Fruit fly (Drosophila melanogaster) whole organism, embryonic: ENCODE results near the gene CG14787.
A peak's percentile ranks its signal among the peaks of the same experiment; 100 is the strongest.

Experiments
- Adf1 ChIP-seq: fragments of 200-800 bp; sonication (Bioruptor generic); IDR thresholded peaks from 2 replicates; pipeline ENCODE4 v1.3.6; 2022; ENCODE audit warnings: missing biosample characterization, missing genetic modification characterization
- Antp ChIP-seq: fragments of 200-800 bp; sonication (Bioruptor generic); optimal IDR thresholded peaks from 3 replicates; lab custom pipeline; 2016; ENCODE audit warnings: missing biosample characterization, missing genetic modification characterization
- Asciz ChIP-seq: fragments of 200-800 bp; sonication (Bioruptor generic); optimal IDR thresholded peaks from 2 replicates; lab custom pipeline; 2017; ENCODE audit warnings: missing biosample characterization, mild to moderate bottlenecking, missing genetic modification characterization, missing genetic modification reagents
- CG10431 ChIP-seq: fragments of 200-800 bp; sonication (Bioruptor generic); optimal IDR thresholded peaks from 3 replicates; lab custom pipeline; 2018; ENCODE audit warnings: missing biosample characterization, mild to moderate bottlenecking, missing genetic modification characterization
- CG13287 ChIP-seq: fragments of 200-800 bp; sonication (Bioruptor generic); IDR thresholded peaks from 2 replicates; pipeline ENCODE4 v1.3.6; 2022; ENCODE audit warnings: missing biosample characterization, missing genetic modification characterization; ENCODE audit not compliant: partially characterized antibody
- CG15011 ChIP-seq: fragments of 200-800 bp; sonication (Bioruptor generic); optimal IDR thresholded peaks from 3 replicates; lab custom pipeline; 2018; ENCODE audit warnings: missing biosample characterization, mild to moderate bottlenecking, missing genetic modification characterization
- CG17361 ChIP-seq: fragments of 200-800 bp; sonication (Bioruptor generic); IDR thresholded peaks from 3 replicates; pipeline ENCODE4 v1.3.6; 2022; ENCODE audit warnings: missing biosample characterization, missing genetic modification characterization
- CG31365 ChIP-seq: fragments of 200-800 bp; sonication (Bioruptor generic); optimal IDR thresholded peaks from 2 replicates; lab custom pipeline; 2018; ENCODE audit warnings: missing biosample characterization, mild to moderate bottlenecking, missing genetic modification characterization
- CG31388 ChIP-seq: fragments of 200-800 bp; sonication (Bioruptor generic); optimal IDR thresholded peaks from 2 replicates; lab custom pipeline; 2016; ENCODE audit warnings: missing biosample characterization, missing genetic modification characterization
- CG32767 ChIP-seq: fragments of 200-800 bp; sonication (Bioruptor generic); IDR thresholded peaks from 2 replicates; pipeline ENCODE4 v1.3.6; 2022; ENCODE audit warnings: missing biosample characterization, missing genetic modification characterization
- CG34376 ChIP-seq: fragments of 200-800 bp; sonication (Bioruptor generic); optimal IDR thresholded peaks from 2 replicates; lab custom pipeline; 2018; ENCODE audit warnings: missing biosample characterization, mild to moderate bottlenecking, missing genetic modification characterization
- CG3847 ChIP-seq: fragments of 200-800 bp; sonication (Bioruptor generic); IDR thresholded peaks from 2 replicates; pipeline ENCODE4 v1.3.6; 2022; ENCODE audit warnings: missing biosample characterization, missing genetic modification characterization
- CG4282 ChIP-seq: fragments of 200-800 bp; sonication (Bioruptor generic); optimal IDR thresholded peaks from 2 replicates; lab custom pipeline; 2016; ENCODE audit warnings: missing biosample characterization, missing genetic modification characterization
- CG4404 ChIP-seq: fragments of 200-800 bp; sonication (Bioruptor generic); IDR thresholded peaks from 2 replicates; pipeline ENCODE4 v1.3.6; 2022; ENCODE audit warnings: missing biosample characterization, missing genetic modification characterization
- CG4617 ChIP-seq: fragments of 200-800 bp; sonication (Bioruptor generic); optimal IDR thresholded peaks from 3 replicates; lab custom pipeline; 2016; ENCODE audit warnings: missing biosample characterization, missing genetic modification characterization, borderline replicate concordance
- CG4707 ChIP-seq: fragments of 200-800 bp; sonication (Bioruptor generic); optimal IDR thresholded peaks from 2 replicates; lab custom pipeline; 2018; ENCODE audit warnings: missing biosample characterization, mild to moderate bottlenecking, missing genetic modification characterization, moderate library complexity
- CG6683 ChIP-seq: fragments of 200-800 bp; sonication (Bioruptor generic); optimal IDR thresholded peaks from 2 replicates; lab custom pipeline; 2017; ENCODE audit warnings: missing biosample characterization, mild to moderate bottlenecking, missing genetic modification characterization, missing genetic modification reagents
- CG6791 ChIP-seq: fragments of 200-800 bp; sonication (Bioruptor generic); IDR thresholded peaks from 3 replicates; pipeline ENCODE4 v1.3.6; 2022; ENCODE audit warnings: missing biosample characterization, missing genetic modification characterization; ENCODE audit not compliant: partially characterized antibody
- CG7839 ChIP-seq: fragments of 200-800 bp; sonication (Bioruptor generic); optimal IDR thresholded peaks from 3 replicates; lab custom pipeline; 2018; ENCODE audit warnings: missing biosample characterization, mild to moderate bottlenecking, missing genetic modification characterization, moderate library complexity
- CG9727 ChIP-seq: fragments of 200-800 bp; sonication (Bioruptor generic); optimal IDR thresholded peaks from 3 replicates; lab custom pipeline; 2017; ENCODE audit warnings: missing biosample characterization, mild to moderate bottlenecking, missing genetic modification characterization
- CG9797 ChIP-seq: fragments of 200-800 bp; sonication (Bioruptor generic); optimal IDR thresholded peaks from 3 replicates; lab custom pipeline; 2018; ENCODE audit warnings: missing biosample characterization, mild to moderate bottlenecking, missing genetic modification characterization
- Dad ChIP-seq: fragments of 200-800 bp; sonication (Bioruptor generic); optimal IDR thresholded peaks from 3 replicates; lab custom pipeline; 2016; ENCODE audit warnings: missing biosample characterization, missing genetic modification characterization
- Dp ChIP-seq: fragments of 200-800 bp; sonication (Bioruptor generic); optimal IDR thresholded peaks from 2 replicates; lab custom pipeline; 2018; ENCODE audit warnings: missing biosample characterization, mild to moderate bottlenecking, missing genetic modification characterization, moderate library complexity
- Hmr ChIP-seq: fragments of 200-800 bp; sonication (Bioruptor generic); optimal IDR thresholded peaks from 3 replicates; lab custom pipeline; 2017; ENCODE audit warnings: mild to moderate bottlenecking, missing biosample characterization, missing genetic modification reagents, missing genetic modification characterization
- Mad ChIP-seq: fragments of 200-800 bp; sonication (Bioruptor generic); optimal IDR thresholded peaks from 2 replicates; lab custom pipeline; 2016; ENCODE audit warnings: missing biosample characterization, missing genetic modification characterization
- Meics ChIP-seq: fragments of 200-800 bp; sonication (Bioruptor generic); optimal IDR thresholded peaks from 2 replicates; lab custom pipeline; 2017; ENCODE audit warnings: missing biosample characterization, mild to moderate bottlenecking, missing genetic modification characterization
- Spps ChIP-seq: fragments of 200-800 bp; sonication (Bioruptor generic); optimal IDR thresholded peaks from 2 replicates; lab custom pipeline; 2018; ENCODE audit warnings: missing biosample characterization, mild to moderate bottlenecking, missing genetic modification characterization
- Ssrp ChIP-seq: fragments of 200-800 bp; sonication (Bioruptor generic); optimal IDR thresholded peaks from 2 replicates; lab custom pipeline; 2018; ENCODE audit warnings: missing biosample characterization, mild to moderate bottlenecking, missing genetic modification characterization, moderate library complexity
- ab ChIP-seq: fragments of 200-800 bp; sonication (Bioruptor generic); optimal IDR thresholded peaks from 2 replicates; lab custom pipeline; 2016; ENCODE audit warnings: missing biosample characterization, missing genetic modification characterization
- az2 ChIP-seq: fragments of 200-800 bp; sonication (Bioruptor generic); optimal IDR thresholded peaks from 3 replicates; lab custom pipeline; 2016; ENCODE audit warnings: missing biosample characterization, missing genetic modification characterization
- bsh ChIP-seq, 2 experiments: fragments of 200-800 bp; sonication (Bioruptor generic); optimal IDR thresholded peaks; 2 replicates each; lab custom pipeline; 2017 to 2018; ENCODE audit warnings: mild to moderate bottlenecking in 2 of 2, missing biosample characterization in 2 of 2, missing genetic modification characterization in 2 of 2, moderate library complexity in 1 of 2
- chn ChIP-seq: fragments of 200-800 bp; sonication (Bioruptor generic); optimal IDR thresholded peaks from 2 replicates; lab custom pipeline; 2016; ENCODE audit warnings: missing biosample characterization, missing genetic modification characterization
- da ChIP-seq: fragments of 200-800 bp; sonication (Bioruptor generic); optimal IDR thresholded peaks from 2 replicates; lab custom pipeline; 2016; ENCODE audit warnings: missing biosample characterization, missing genetic modification characterization
- dysf ChIP-seq: fragments of 200-800 bp; sonication (Bioruptor generic); IDR thresholded peaks from 3 replicates; pipeline ENCODE4 v1.3.6; 2022; ENCODE audit warnings: missing biosample characterization, missing genetic modification characterization
- eve ChIP-seq, 2 experiments: fragments of >200 bp; optimal IDR thresholded peaks; 2 replicates each; lab custom pipeline; 2017; ENCODE audit warnings: missing biosample characterization in 2 of 2, missing genetic modification characterization in 2 of 2
- fd64A ChIP-seq: fragments of 200-800 bp; sonication (Bioruptor generic); optimal IDR thresholded peaks from 3 replicates; lab custom pipeline; 2018; ENCODE audit warnings: missing biosample characterization, mild to moderate bottlenecking, missing genetic modification characterization
- gsb ChIP-seq: fragments of 200-800 bp; sonication (Bioruptor generic); IDR thresholded peaks from 2 replicates; pipeline ENCODE4 v1.3.6; 2022; ENCODE audit warnings: missing biosample characterization, missing genetic modification characterization
- gt ChIP-seq: fragments of 200-800 bp; sonication (Bioruptor generic); IDR thresholded peaks from 2 replicates; pipeline ENCODE4 v1.3.6; 2022; ENCODE audit warnings: missing biosample characterization, missing genetic modification characterization
- jigr1 ChIP-seq: fragments of 200-800 bp; sonication (Bioruptor generic); IDR thresholded peaks from 3 replicates; pipeline ENCODE4 v1.3.6; 2022; ENCODE audit warnings: missing biosample characterization, missing genetic modification characterization
- knrl ChIP-seq: fragments of 200-800 bp; sonication (Bioruptor generic); IDR thresholded peaks from 3 replicates; pipeline ENCODE4 v1.3.6; 2022; ENCODE audit warnings: missing biosample characterization, missing genetic modification characterization; ENCODE audit not compliant: partially characterized antibody
- nerfin-2 ChIP-seq: fragments of 200-800 bp; sonication (Bioruptor generic); IDR thresholded peaks from 2 replicates; pipeline ENCODE4 v1.3.6; 2022; ENCODE audit warnings: missing biosample characterization, missing genetic modification characterization; ENCODE audit not compliant: partially characterized antibody
- nom ChIP-seq: fragments of 200-800 bp; sonication (Bioruptor generic); optimal IDR thresholded peaks from 2 replicates; lab custom pipeline; 2017; ENCODE audit warnings: missing biosample characterization, missing genetic modification characterization, mild to moderate bottlenecking, moderate library complexity, missing genetic modification reagents
- peb ChIP-seq: fragments of 200-800 bp; sonication (Bioruptor generic); IDR thresholded peaks from 2 replicates; pipeline ENCODE4 v1.3.6; 2022; ENCODE audit warnings: missing biosample characterization, missing genetic modification characterization
- phol ChIP-seq: fragments of 200-800 bp; sonication (Bioruptor generic); optimal IDR thresholded peaks from 3 replicates; lab custom pipeline; 2018; ENCODE audit warnings: missing biosample characterization, mild to moderate bottlenecking, missing genetic modification characterization, moderate library complexity
- psq ChIP-seq: fragments of 200-800 bp; sonication (Bioruptor generic); optimal IDR thresholded peaks from 2 replicates; lab custom pipeline; 2017; ENCODE audit warnings: missing biosample characterization, missing genetic modification characterization
- pzg ChIP-seq: fragments of 200-800 bp; sonication (Bioruptor generic); optimal IDR thresholded peaks from 3 replicates; lab custom pipeline; 2018; ENCODE audit warnings: missing biosample characterization, mild to moderate bottlenecking, missing genetic modification characterization, moderate library complexity
- sna ChIP-seq: fragments of 200-800 bp; sonication (Bioruptor generic); IDR thresholded peaks from 2 replicates; pipeline ENCODE4 v1.3.6; 2022; ENCODE audit warnings: missing biosample characterization, missing genetic modification characterization; ENCODE audit not compliant: partially characterized antibody
- wor ChIP-seq: fragments of 200-800 bp; sonication (Bioruptor generic); IDR thresholded peaks from 2 replicates; pipeline ENCODE4 v1.3.6; 2022; ENCODE audit warnings: missing biosample characterization, missing genetic modification characterization

The CG14787 gene

dm6 chrX:1478276-1479122 lies 17.0 kb upstream of the CG14787 start, which contains the start of gene rush (continued):
- TF ChIP-seq phol (tag; lab: Kevin White, UChicago) (peak; percentile 38), sna (GFP tag; lab: Robert Waterston, UW) (no peak), CG9727 (GFP tag; lab: Kevin White, UChicago) (peak; percentile 8), CG9797 (peak; percentile 80), gsb (no peak), psq (GFP tag; lab: Kevin White, UChicago) (no peak), nerfin-2 (0 out of 2 replicates have a peak, but pooled peaks have one; percentile 18), fd64A (GFP tag; lab: Kevin White, UChicago) (no peak), CG34376 (no peak), dysf (GFP tag; lab: Robert Waterston, UW) (0 out of 3 replicates have a peak, but pooled peaks have one; percentile 18), CG3847 (peak; percentile 68), chn (no peak), CG4404 (GFP tag; lab: Robert Waterston, UW) (no peak; the same call in 1 of the 2 replicates), CG7839 (tag; lab: Kevin White, UChicago) (peak; percentile 0), knrl (GFP tag; lab: Robert Waterston, UW) (no peak), CG4282 (GFP tag; lab: Kevin White, UChicago) (no peak), nom (GFP tag; lab: Kevin White, UChicago) (peak; percentile 17), CG13287 (GFP tag; lab: Robert Waterston, UW) (peak; percentile 38; the same call in 1 of the 2 replicates), gt (no peak), ab (GFP tag; lab: Kevin White, UChicago) (no peak), Asciz (GFP tag; lab: Kevin White, UChicago) (no peak), Antp (GFP tag; lab: Kevin White, UChicago) (peak; percentile 40), bsh (GFP tag; optimal IDR thresholded peaks at IDR 0.05; lab: Kevin White, UChicago) (peak in 1 of 2 experiments; percentile 26), CG31388 (GFP tag; lab: Kevin White, UChicago) (no peak), CG4617 (GFP tag; lab: Kevin White, UChicago) (peak; percentile 90), CG4707 (GFP tag; lab: Kevin White, UChicago) (no peak), wor (GFP tag; lab: Robert Waterston, UW) (no peak), Meics (GFP tag; lab: Kevin White, UChicago) (no peak), Dad (GFP tag; lab: Kevin White, UChicago) (peak; percentile 31), CG10431 (GFP tag; lab: Kevin White, UChicago) (no peak), CG6791 (GFP tag; lab: Robert Waterston, UW) (no peak), az2 (GFP tag; lab: Kevin White, UChicago) (no peak), CG15011 (GFP tag; lab: Kevin White, UChicago) (no peak), da (no peak), CG31365 (no peak), CG32767 (GFP tag; lab: Robert Waterston, UW) (no peak), Spps (no peak), Mad (peak; percentile 8), peb (GFP tag; lab: Robert Waterston, UW) (no peak), CG6683 (GFP tag; lab: Kevin White, UChicago) (no peak), eve (GFP tag; optimal IDR thresholded peaks at IDR 0.05; lab: Kevin White, UChicago) (no peak), CG17361 (GFP tag; lab: Robert Waterston, UW) (0 out of 3 replicates have a peak, but pooled peaks have one; percentile 24), Ssrp (tag; lab: Kevin White, UChicago) (no peak), jigr1 (GFP tag; lab: Robert Waterston, UW) (no peak), Hmr (GFP tag; lab: Kevin White, UChicago) (peak; percentile 56), Dp (GFP tag; lab: Kevin White, UChicago) (peak; percentile 61), Adf1 (GFP tag; lab: Robert Waterston, UW) (no peak), pzg (peak; percentile 82)
